Worm (Caenorhabditis elegans): ENCODE measurements around the gene scl-6.

Gene scl-6

ce11 chrIV:13093677-13094076 is 25.1 kb downstream of the scl-6 start, which contains the start of the genes prcc-1 and C39E9.12 (continued):
- peak; percentile 45 for TF ChIP-seq lin-39 (tag; optimal IDR thresholded peaks at IDR 0.05)
- TF ChIP-seq jun-1 (tag; optimal IDR thresholded peaks at IDR 0.05) = no peak
- TF ChIP-seq ZK546.5 (tag; optimal IDR thresholded peaks at IDR 0.05) = no peak
- peak; percentile 63 for TF ChIP-seq nhr-23 (tag; optimal IDR thresholded peaks at IDR 0.05)
- TF ChIP-seq nhr-11 (tag; optimal IDR thresholded peaks at IDR 0.05) = no peak
- no peak for TF ChIP-seq eor-1 (tag; optimal IDR thresholded peaks at IDR 0.05)
- TF ChIP-seq nhr-28 (tag; optimal IDR thresholded peaks at IDR 0.05) = no peak
- no peak for TF ChIP-seq aly-2 (tag; optimal IDR thresholded peaks at IDR 0.05)
- peak; percentile 91 for TF ChIP-seq lin-15B (tag; optimal IDR thresholded peaks at IDR 0.05)
- no peak for TF ChIP-seq unc-39 (tag; optimal IDR thresholded peaks at IDR 0.05)

- TF ChIP-seq ztf-4 (tag; optimal IDR thresholded peaks at IDR 0.05) = no peak
- no peak for TF ChIP-seq daf-12 (tag; optimal IDR thresholded peaks at IDR 0.05)
Measured at ce11 chrIV:13095462-13095861, 26.9 kb downstream of the scl-6 start, which contains the start of gene rfc-3. rfc-3 (plus strand) TSS chrIV:13095762.

- TF ChIP-seq aly-2 (tag; optimal IDR thresholded peaks at IDR 0.05) (peak; percentile 30), daf-12 (tag; optimal IDR thresholded peaks at IDR 0.05) (no peak)
Measured at ce11 chrIV:13096778-13097177, 28.2 kb downstream of the scl-6 start.

ce11 chrIV:13098652-13099051 is 30.1 kb downstream of the scl-6 start, which contains the start of the genes dli-1, tin-9.2 and exos-4.1:
dli-1 (minus strand) TSS chrIV:13098792.
tin-9.2 (plus strand) TSS chrIV:13098995.
exos-4.1 (plus strand) TSS chrIV:13098999.
- TF ChIP-seq ceh-9 (tag; optimal IDR thresholded peaks at IDR 0.05) (no peak), ceh-28 (tag; optimal IDR thresholded peaks at IDR 0.05) (peak; percentile 54), nhr-237 (tag; optimal IDR thresholded peaks at IDR 0.05) (no peak), ztf-4 (tag; optimal IDR thresholded peaks at IDR 0.05) (no peak), ceh-16 (tag; optimal IDR thresholded peaks at IDR 0.05) (no peak), fkh-2 (tag; optimal IDR thresholded peaks at IDR 0.05) (no peak), nhr-12 (tag; optimal IDR thresholded peaks at IDR 0.05) (no peak), nfya-1 (tag; optimal IDR thresholded peaks at IDR 0.05; ENCODE audit: insufficient read depth) (peak; percentile 77), pha-4 (tag; optimal IDR thresholded peaks at IDR 0.05) (peak; percentile 69), ZK546.5 (tag; optimal IDR thresholded peaks at IDR 0.05) (no peak), hmg-11 (tag; optimal IDR thresholded peaks at IDR 0.05) (peak; percentile 58), sea-2 (GFP tag; optimal IDR thresholded peaks at IDR 0.05) (no peak), lin-39 (tag; optimal IDR thresholded peaks at IDR 0.05) (no peak), nhr-67 (tag; optimal IDR thresholded peaks at IDR 0.05) (no peak), lin-15B (tag; optimal IDR thresholded peaks at IDR 0.05) (peak; percentile 83), R02D3.7 (tag; optimal IDR thresholded peaks at IDR 0.05) (peak; percentile 58), nhr-28 (tag; optimal IDR thresholded peaks at IDR 0.05) (no peak), egl-5 (tag; optimal IDR thresholded peaks at IDR 0.05) (peak; percentile 77), nhr-76 (tag; optimal IDR thresholded peaks at IDR 0.05) (no peak), ceh-82 (tag; optimal IDR thresholded peaks at IDR 0.05) (no peak), unc-62 (GFP tag; optimal IDR thresholded peaks at IDR 0.05) (no peak), nhr-77 (tag; optimal IDR thresholded peaks at IDR 0.05) (no peak), unc-39 (tag; optimal IDR thresholded peaks at IDR 0.05) (no peak), daf-12 (tag; optimal IDR thresholded peaks at IDR 0.05) (no peak), nhr-23 (tag; optimal IDR thresholded peaks at IDR 0.05) (peak; percentile 65), nhr-43 (tag; optimal IDR thresholded peaks at IDR 0.05; ENCODE audit: poor library complexity, severe bottlenecking) (no peak), elt-1 (tag; optimal IDR thresholded peaks at IDR 0.05) (no peak), jun-1 (tag; optimal IDR thresholded peaks at IDR 0.05) (peak; percentile 3), egl-27 (tag; optimal IDR thresholded peaks at IDR 0.05) (no peak), snpc-4 (tag; optimal IDR thresholded peaks at IDR 0.05) (peak; percentile 31), nhr-25 (tag; optimal IDR thresholded peaks at IDR 0.05) (peak; percentile 35), elt-2 (tag; optimal IDR thresholded peaks at IDR 0.05) (peak; percentile 29), aly-2 (tag; optimal IDR thresholded peaks at IDR 0.05) (no peak), pqm-1 (tag; optimal IDR thresholded peaks at IDR 0.05) (peak; percentile 14), mdl-1 (tag; optimal IDR thresholded peaks at IDR 0.05) (no peak), tbx-2 (tag; optimal IDR thresholded peaks at IDR 0.05) (no peak), skn-1 (tag; optimal IDR thresholded peaks at IDR 0.05) (peak; percentile 54), eor-1 (tag; optimal IDR thresholded peaks at IDR 0.05) (no peak), fkh-10 (GFP tag; optimal IDR thresholded peaks at IDR 0.05) (no peak)

Measured in whole organism, L3 larva.